Worm (Caenorhabditis elegans) whole organism, late embryonic: ENCODE measurements around the gene osm-5.

Experiments
- F13H6.1 ChIP-seq: sonication (generic microtip); optimal IDR thresholded peaks from 2 replicates; lab custom pipeline; 2016; ENCODE audit warnings: missing genetic modification characterization, missing compliant biosample characterization
- K09A11.1 ChIP-seq: sonication (generic microtip); optimal IDR thresholded peaks from 2 replicates; lab custom pipeline; 2017; ENCODE audit warnings: antibody characterized with exemption, mild to moderate bottlenecking, missing genetic modification characterization, missing compliant biosample characterization; ENCODE audit not compliant: insufficient read depth
- ama-1 ChIP-seq: fragments of 150-350 bp; optimal IDR thresholded peaks from 2 replicates; lab custom pipeline; 2014
- ceh-6 ChIP-seq: fragments of 200-800 bp; sonication (Bioruptor generic); optimal IDR thresholded peaks from 2 replicates; lab custom pipeline; 2018; ENCODE audit warnings: mild to moderate bottlenecking, missing genetic modification characterization, missing compliant biosample characterization
- elt-2 ChIP-seq: sonication (generic microtip); optimal IDR thresholded peaks from 2 replicates; lab custom pipeline; 2016; ENCODE audit warnings: missing genetic modification reagents, missing genetic modification characterization, missing compliant biosample characterization
- fkh-6 ChIP-seq: sonication (generic microtip); optimal IDR thresholded peaks from 2 replicates; lab custom pipeline; 2016; ENCODE audit warnings: missing genetic modification characterization, missing compliant biosample characterization
- hlh-30 ChIP-seq: sonication (generic microtip); optimal IDR thresholded peaks from 2 replicates; lab custom pipeline; 2017; ENCODE audit warnings: antibody characterized with exemption, missing genetic modification characterization, missing compliant biosample characterization; ENCODE audit not compliant: insufficient read depth
- lin-11 ChIP-seq: fragments of 200-800 bp; sonication (Bioruptor generic); optimal IDR thresholded peaks from 2 replicates; lab custom pipeline; 2018; ENCODE audit warnings: mild to moderate bottlenecking, missing genetic modification characterization, missing compliant biosample characterization
- pag-3 ChIP-seq: sonication (generic microtip); optimal IDR thresholded peaks from 2 replicates; lab custom pipeline; 2016; ENCODE audit warnings: missing compliant biosample characterization, missing genetic modification characterization, borderline replicate concordance
- pha-2 ChIP-seq: sonication (generic microtip); optimal IDR thresholded peaks from 2 replicates; lab custom pipeline; 2017; ENCODE audit warnings: mild to moderate bottlenecking, missing genetic modification characterization, missing compliant biosample characterization
- sox-4 ChIP-seq: sonication (generic microtip); optimal IDR thresholded peaks from 2 replicates; lab custom pipeline; 2017; ENCODE audit warnings: mild to moderate bottlenecking, missing genetic modification characterization, inconsistent platforms, missing compliant biosample characterization
- tbx-2 ChIP-seq: sonication (generic microtip); optimal IDR thresholded peaks from 2 replicates; lab custom pipeline; 2016; ENCODE audit warnings: missing genetic modification characterization, missing compliant biosample characterization

DNA sequence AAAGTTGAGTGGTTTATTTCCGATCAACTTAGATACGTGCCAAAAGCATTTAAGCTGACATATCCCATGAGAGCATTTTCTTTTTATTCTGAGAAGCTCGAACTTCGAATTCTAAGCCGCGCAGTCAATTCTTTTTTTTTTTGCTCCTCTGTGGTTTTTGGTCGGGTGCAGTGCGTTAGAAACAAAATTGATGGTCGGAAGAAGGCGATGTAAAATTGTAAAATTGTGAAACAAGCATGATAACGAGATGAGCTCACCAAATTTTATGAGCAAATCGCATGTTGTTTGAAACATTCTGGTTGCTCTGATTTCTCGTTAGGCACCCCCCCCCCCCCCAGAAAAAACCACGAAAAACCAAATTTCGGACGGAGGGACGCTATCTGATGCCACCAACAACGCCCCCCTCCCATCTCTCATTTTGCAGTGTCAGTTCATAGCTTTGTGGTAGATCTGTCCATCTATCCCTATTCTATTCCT lies 40.6 kb downstream of the osm-5 start, which contains the start of gene aqp-7:
- TF ChIP-seq F13H6.1 (no peak), pag-3 (no peak), ceh-6 (GFP tag; lab: Kevin White, UChicago) (no peak), hlh-30 (tag; lab: Kevin White, UChicago) (no peak), tbx-2 (tag; lab: Kevin White, UChicago) (no peak), ama-1 (no peak), sox-4 (tag; lab: Kevin White, UChicago) (no peak), lin-11 (tag; lab: Kevin White, UChicago) (no peak), pha-2 (tag; lab: Kevin White, UChicago) (no peak), K09A11.1 (tag; lab: Kevin White, UChicago) (no peak), elt-2 (tag; lab: Kevin White, UChicago) (no peak), fkh-6 (tag; lab: Kevin White, UChicago) (no peak)
